Worm (Caenorhabditis elegans) whole organism, L3 larva: ENCODE measurements around the gene egas-3.

Experiments
- R02D3.7 ChIP-seq: fragments of 150-350 bp; optimal IDR thresholded peaks from 2 replicates; lab custom pipeline; 2014; ENCODE audit warnings: missing biosample characterization, missing genetic modification characterization
- ZK546.5 ChIP-seq: sonication (generic microtip); optimal IDR thresholded peaks from 2 replicates; lab custom pipeline; 2017; ENCODE audit warnings: missing biosample characterization, missing genetic modification characterization
- aly-2 ChIP-seq: fragments of 150-350 bp; optimal IDR thresholded peaks from 2 replicates; lab custom pipeline; 2014; ENCODE audit warnings: missing biosample characterization, missing genetic modification characterization
- ama-1 ChIP-seq: fragments of 150-350 bp; optimal IDR thresholded peaks from 2 replicates; lab custom pipeline; 2018
- ceh-28 ChIP-seq: fragments of 150-350 bp; optimal IDR thresholded peaks from 2 replicates; lab custom pipeline; 2014; ENCODE audit warnings: missing biosample characterization, missing genetic modification reagents, missing genetic modification characterization
- ceh-9 ChIP-seq: sonication (generic microtip); optimal IDR thresholded peaks from 2 replicates; lab custom pipeline; 2018; ENCODE audit warnings: missing biosample characterization, missing genetic modification characterization
- elt-2 ChIP-seq: sonication (generic microtip); optimal IDR thresholded peaks from 2 replicates; lab custom pipeline; 2016; ENCODE audit warnings: missing genetic modification reagents, mild to moderate bottlenecking, missing genetic modification characterization, missing compliant biosample characterization
- elt-3 ChIP-seq, 3 experiments: fragments of 150-350 bp in 1 of 3; sonication (generic microtip) in 2 of 3; optimal IDR thresholded peaks; 2 replicates in 2 of 3; 4 replicates in 1 of 3; lab custom pipeline; 2014 to 2017; ENCODE audit warnings: missing biosample characterization in 3 of 3, missing genetic modification characterization in 3 of 3
- eor-1 ChIP-seq, 2 experiments: fragments of 150-350 bp; optimal IDR thresholded peaks; 2 replicates each; lab custom pipeline; 2014 to 2018; ENCODE audit warnings: missing biosample characterization in 2 of 2, missing genetic modification characterization in 2 of 2
- fkh-10 ChIP-seq: sonication (generic microtip); optimal IDR thresholded peaks from 2 replicates; lab custom pipeline; 2017; ENCODE audit warnings: missing biosample characterization, missing genetic modification reagents, missing genetic modification characterization
- jun-1 ChIP-seq: fragments of 150-350 bp; optimal IDR thresholded peaks from 2 replicates; lab custom pipeline; 2014; ENCODE audit warnings: missing biosample characterization, missing genetic modification reagents, missing genetic modification characterization
- lin-15B ChIP-seq: fragments of 150-350 bp; optimal IDR thresholded peaks from 2 replicates; lab custom pipeline; 2014; ENCODE audit warnings: missing biosample characterization, missing genetic modification characterization
- lin-39 ChIP-seq: fragments of 150-350 bp; optimal IDR thresholded peaks from 2 replicates; lab custom pipeline; 2018; ENCODE audit warnings: missing biosample characterization, missing genetic modification reagents, missing genetic modification characterization
- lsy-12 ChIP-seq: sonication (generic microtip); optimal IDR thresholded peaks from 2 replicates; lab custom pipeline; 2016; ENCODE audit warnings: mild to moderate bottlenecking, missing genetic modification characterization, missing compliant biosample characterization
- mdl-1 ChIP-seq: fragments of 150-350 bp; optimal IDR thresholded peaks from 2 replicates; lab custom pipeline; 2014; ENCODE audit warnings: missing biosample characterization, missing genetic modification characterization
- mml-1 ChIP-seq: fragments of 150-350 bp; sonication (generic microtip); optimal IDR thresholded peaks from 3 replicates; lab custom pipeline; 2014; ENCODE audit warnings: missing biosample characterization, missing genetic modification characterization
- nfya-1 ChIP-seq: sonication (generic microtip); optimal IDR thresholded peaks from 2 replicates; lab custom pipeline; 2017; ENCODE audit warnings: missing genetic modification characterization, mild to moderate bottlenecking, missing compliant biosample characterization, antibody characterized with exemption, moderate library complexity; ENCODE audit not compliant: insufficient read depth
- nhr-11 ChIP-seq: fragments of 150-350 bp; optimal IDR thresholded peaks from 2 replicates; lab custom pipeline; 2014; ENCODE audit warnings: missing biosample characterization, missing genetic modification characterization
- nhr-237 ChIP-seq: fragments of 150-350 bp; optimal IDR thresholded peaks from 2 replicates; lab custom pipeline; 2014; ENCODE audit warnings: missing biosample characterization, missing genetic modification characterization
- nhr-25 ChIP-seq: sonication (generic microtip); optimal IDR thresholded peaks from 2 replicates; lab custom pipeline; 2017; ENCODE audit warnings: missing biosample characterization, missing genetic modification characterization
- nhr-28 ChIP-seq: fragments of 150-350 bp; optimal IDR thresholded peaks from 2 replicates; lab custom pipeline; 2014; ENCODE audit warnings: missing biosample characterization, missing genetic modification characterization
- nhr-43 ChIP-seq: sonication (generic microtip); optimal IDR thresholded peaks from 2 replicates; lab custom pipeline; 2016; ENCODE audit warnings: mild to moderate bottlenecking, missing genetic modification characterization, missing compliant biosample characterization; ENCODE audit not compliant: poor library complexity, severe bottlenecking
- nhr-67 ChIP-seq: fragments of 150-350 bp; optimal IDR thresholded peaks from 2 replicates; lab custom pipeline; 2014; ENCODE audit warnings: missing biosample characterization, missing genetic modification characterization
- nhr-76 ChIP-seq: fragments of 150-350 bp; sonication (generic microtip); optimal IDR thresholded peaks from 5 replicates; lab custom pipeline; 2014; ENCODE audit warnings: missing biosample characterization, missing genetic modification characterization
- pqm-1 ChIP-seq: fragments of 150-350 bp; optimal IDR thresholded peaks from 2 replicates; lab custom pipeline; 2017; ENCODE audit warnings: missing biosample characterization, missing genetic modification characterization, inconsistent platforms
- skn-1 ChIP-seq: fragments of 150-350 bp; optimal IDR thresholded peaks from 2 replicates; lab custom pipeline; 2014; ENCODE audit warnings: missing biosample characterization, missing genetic modification characterization
- snpc-4 ChIP-seq: fragments of 150-350 bp; optimal IDR thresholded peaks from 2 replicates; lab custom pipeline; 2014; ENCODE audit warnings: missing biosample characterization, missing genetic modification characterization
- tbx-2 ChIP-seq: sonication (generic microtip); optimal IDR thresholded peaks from 2 replicates; lab custom pipeline; 2016; ENCODE audit warnings: mild to moderate bottlenecking, missing genetic modification characterization, missing compliant biosample characterization
- unc-39 ChIP-seq: sonication (generic microtip); optimal IDR thresholded peaks from 4 replicates; lab custom pipeline; 2017; ENCODE audit warnings: missing biosample characterization, missing genetic modification characterization
- unc-62 ChIP-seq: fragments of 150-350 bp; sonication (generic microtip); optimal IDR thresholded peaks from 4 replicates; lab custom pipeline; 2014; ENCODE audit warnings: missing biosample characterization, missing genetic modification reagents, missing genetic modification characterization
- zag-1 ChIP-seq: fragments of 150-350 bp; optimal IDR thresholded peaks from 2 replicates; lab custom pipeline; 2014; ENCODE audit warnings: missing biosample characterization, missing genetic modification characterization
- ztf-4 ChIP-seq: fragments of 150-350 bp; optimal IDR thresholded peaks from 2 replicates; lab custom pipeline; 2014; ENCODE audit warnings: missing biosample characterization, missing genetic modification characterization

Gene egas-3

ce11 chrV:18587936-18588335 lies 48.2 kb downstream of the egas-3 start:
- TF ChIP-seq R02D3.7 (tag; lab: Kevin White, UChicago), result no peak
- TF ChIP-seq lin-15B (tag; lab: Kevin White, UChicago), result no peak
- no peak for TF ChIP-seq mdl-1 (tag; lab: Kevin White, UChicago)

DNA sequence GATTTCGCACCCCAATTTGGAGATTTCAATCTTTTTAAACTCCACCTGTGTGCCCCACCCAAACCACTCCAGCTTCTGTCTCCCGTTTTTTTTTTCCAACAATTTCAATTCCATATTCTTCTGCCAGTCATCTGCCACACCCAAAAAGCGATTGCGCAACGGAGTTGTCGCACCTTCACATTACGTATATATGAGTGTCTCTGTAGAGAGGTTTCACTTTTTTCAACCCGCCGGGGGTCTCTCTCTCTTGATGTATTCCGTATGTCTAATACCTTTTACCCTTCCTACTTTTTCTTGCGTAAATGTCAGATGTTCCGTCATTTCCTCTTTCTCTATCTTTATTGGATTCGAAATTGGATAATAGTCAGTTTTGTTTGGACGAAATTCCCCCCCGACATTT lies 49.2 kb downstream of the egas-3 start:
- TF ChIP-seq fkh-10 (GFP tag; lab: Kevin White, UChicago), result no peak
- peak; percentile 11 for TF ChIP-seq nhr-25 (tag; lab: Kevin White, UChicago)
- no peak for TF ChIP-seq jun-1 (tag; lab: Kevin White, UChicago)

ce11 chrV:18585102-18585501 lies 51.0 kb downstream of the egas-3 start:
- no peak for TF ChIP-seq ztf-4 (tag; lab: Kevin White, UChicago)
- TF ChIP-seq elt-2 (tag; lab: Kevin White, UChicago), result no peak
- no peak for TF ChIP-seq nhr-25 (tag; lab: Kevin White, UChicago)
- TF ChIP-seq nhr-43 (tag; lab: Kevin White, UChicago), result no peak
- TF ChIP-seq snpc-4, result no peak
- TF ChIP-seq ama-1 (lab: Kevin White, UChicago), result no peak
- TF ChIP-seq zag-1 (tag; lab: Kevin White, UChicago), result no peak
- no peak for TF ChIP-seq unc-62 (GFP tag; lab: Kevin White, UChicago)
- no peak for TF ChIP-seq mml-1 (tag; lab: Kevin White, UChicago)
- TF ChIP-seq unc-39, result no peak
- no peak for TF ChIP-seq lsy-12 (tag; lab: Kevin White, UChicago)
- TF ChIP-seq ZK546.5 (tag; lab: Kevin White, UChicago), result no peak
- no peak for TF ChIP-seq nhr-28 (tag; lab: Kevin White, UChicago)

DNA sequence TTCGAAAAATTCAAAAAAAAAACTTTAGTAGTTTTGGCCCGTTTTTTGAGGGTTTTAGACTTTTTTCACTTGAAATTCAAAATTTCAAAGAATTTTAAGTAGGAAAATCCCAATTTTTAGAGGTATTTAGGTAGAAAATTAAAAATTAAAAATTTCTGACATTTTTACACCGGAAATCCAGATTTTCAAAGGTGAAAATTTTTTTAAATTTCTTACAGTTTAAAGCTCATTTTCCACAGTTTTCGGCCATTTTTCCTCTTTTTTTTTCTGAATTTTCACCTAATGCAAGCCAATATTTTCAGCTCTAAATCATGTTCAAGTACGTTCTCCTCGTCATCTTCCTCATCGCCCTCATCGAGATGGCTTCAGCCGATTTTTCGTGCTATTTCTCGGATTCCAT lies 53.8 kb downstream of the egas-3 start, which contains the start of gene txt-14:
txt-14 (plus strand) TSS at position 301 of the 400 bp plus-strand sequence.
- TF ChIP-seq unc-39 (no peak), ztf-4 (tag; lab: Kevin White, UChicago) (no peak), R02D3.7 (tag; lab: Kevin White, UChicago) (no peak), pqm-1 (no peak), elt-3 (tag; optimal IDR thresholded peaks at IDR 0.05; lab: Kevin White, UChicago) (no peak), nhr-11 (tag; lab: Kevin White, UChicago) (no peak), nhr-237 (tag; lab: Kevin White, UChicago) (no peak), nhr-67 (tag; lab: Kevin White, UChicago) (no peak), nfya-1 (no peak), skn-1 (tag; lab: Kevin White, UChicago) (no peak), aly-2 (no peak), nhr-28 (tag; lab: Kevin White, UChicago) (no peak), tbx-2 (tag; lab: Kevin White, UChicago) (no peak), ZK546.5 (tag; lab: Kevin White, UChicago) (no peak), ceh-28 (tag; lab: Kevin White, UChicago) (no peak), ceh-9 (tag; lab: Kevin White, UChicago) (no peak), fkh-10 (GFP tag; lab: Kevin White, UChicago) (no peak), nhr-76 (tag; lab: Kevin White, UChicago) (no peak)

DNA sequence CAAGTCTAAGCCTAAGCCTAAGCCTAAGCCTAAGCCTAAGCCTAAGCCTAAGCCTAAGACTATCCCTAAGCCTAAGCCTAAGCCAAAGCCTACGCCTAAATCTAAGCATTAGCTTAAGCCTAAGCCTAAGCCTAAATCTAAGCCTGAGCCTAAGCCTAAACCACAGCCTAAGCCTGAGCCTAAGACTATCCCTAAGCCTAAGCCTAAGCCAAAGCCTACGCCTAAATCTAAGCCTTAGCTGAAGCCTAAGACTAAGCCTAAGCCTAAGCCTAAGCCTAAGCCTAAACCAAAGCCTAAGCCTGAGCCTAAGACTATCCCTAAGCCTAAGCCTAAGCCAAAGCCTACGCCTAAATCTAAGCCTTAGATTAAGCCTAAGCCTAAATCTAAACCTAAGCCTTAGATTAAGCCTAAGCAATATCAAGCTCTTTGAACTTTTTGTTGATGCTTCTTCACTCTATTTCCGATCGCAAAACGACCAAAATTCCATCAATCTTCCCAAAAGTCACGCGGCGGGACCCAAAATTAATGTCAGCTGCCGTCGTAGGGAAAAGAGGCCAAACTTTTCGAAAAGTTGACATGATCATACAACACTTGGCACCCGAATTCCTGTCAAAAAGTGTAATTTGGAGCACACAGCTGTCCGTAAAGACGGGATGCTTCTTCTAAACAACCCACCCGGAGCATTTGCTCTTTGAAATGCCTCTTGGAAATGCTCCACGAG lies 54.6 kb downstream of the egas-3 start:
- peak; percentile 3 for TF ChIP-seq lin-39 (tag; lab: Kevin White, UChicago)
- TF ChIP-seq lsy-12 (tag; lab: Kevin White, UChicago), result no peak

- no peak for TF ChIP-seq ZK546.5 (tag; lab: Kevin White, UChicago)
- TF ChIP-seq eor-1 (tag; optimal IDR thresholded peaks at IDR 0.05; lab: Kevin White, UChicago), result no peak
- TF ChIP-seq nhr-67 (tag; lab: Kevin White, UChicago), result no peak
- TF ChIP-seq, all 47 proteins: peak for 0
Observed at ce11 chrV:18579684-18580083, 56.5 kb downstream of the egas-3 start, which contains the start of gene Y51A2D.13. TSS of gene Y51A2D.13 (minus strand) at chrV:18579784.
